Worm (Caenorhabditis elegans) whole organism, dauer: ENCODE data around the gene agxt-1.

ENCODE experiments used
- unc-62 ChIP-seq: sonication (generic microtip); optimal IDR thresholded peaks from 2 replicates; lab custom pipeline; 2017; ENCODE audit warnings: missing biosample characterization, missing genetic modification reagents, missing genetic modification characterization

agxt-1 gene

DNA sequence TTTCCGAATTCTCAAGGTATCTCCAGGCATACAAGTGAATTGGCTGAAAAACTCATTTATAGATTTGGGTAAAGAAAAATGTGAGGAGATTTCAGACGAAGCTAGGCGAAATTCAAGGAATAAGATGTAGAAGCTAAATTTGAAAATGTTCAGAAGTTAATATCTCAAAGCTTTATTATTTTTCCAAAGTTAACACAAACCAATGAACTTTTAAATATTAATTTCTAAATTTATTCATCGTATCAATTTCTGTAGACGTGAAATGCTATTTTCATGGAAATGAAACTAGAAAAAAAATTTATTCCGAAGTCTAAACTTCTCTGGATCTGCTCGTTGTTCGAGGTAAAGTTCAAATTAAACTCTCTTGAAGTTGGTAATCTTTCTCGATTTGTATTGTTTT, at the start of gene agxt-1:
TSS of gene agxt-1 (plus strand) at position 301 of the 400 bp plus-strand sequence.
- no peak for TF ChIP-seq unc-62 (GFP tag; lab: Kevin White, UChicago)

DNA sequence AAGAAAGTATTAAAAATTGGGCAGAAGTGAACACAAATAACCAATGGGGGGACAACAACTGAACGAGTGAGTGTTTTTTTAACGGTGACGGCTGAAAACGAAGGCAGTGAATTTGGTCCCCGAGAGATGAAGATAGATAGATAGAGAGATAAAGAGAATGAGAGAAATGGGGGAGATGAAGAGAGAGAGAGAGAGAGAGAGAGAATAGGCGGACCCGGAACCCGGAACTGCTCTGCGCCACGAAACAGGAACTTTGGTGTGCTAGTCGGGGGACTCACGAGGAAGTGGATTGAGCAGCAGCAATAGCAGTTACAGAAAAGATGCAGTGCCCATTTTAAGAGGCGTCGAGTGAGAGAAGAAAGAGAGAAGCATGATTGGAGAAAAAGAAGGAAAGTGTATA, 49.0 kb upstream of the agxt-1 start:
- TF ChIP-seq unc-62 (GFP tag; lab: Kevin White, UChicago), result no peak

DNA sequence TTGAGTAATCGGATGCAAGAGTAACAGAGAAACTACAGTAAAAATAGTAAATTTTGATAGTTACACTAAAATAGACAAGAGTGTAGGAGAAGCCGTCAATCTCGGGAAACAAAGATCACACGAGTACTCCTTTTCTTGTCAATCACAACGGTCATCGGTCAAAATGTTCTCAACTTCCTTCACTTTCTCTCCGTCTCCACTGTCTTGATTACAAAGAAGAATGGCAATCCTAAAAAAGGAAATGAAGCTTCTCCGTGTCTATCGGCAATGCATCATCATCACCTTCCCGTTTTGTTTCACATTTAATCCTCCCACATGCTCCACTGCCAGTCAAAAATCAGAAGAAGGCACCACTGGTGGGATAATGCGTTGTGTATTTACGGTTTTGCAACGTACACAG, 45.7 kb upstream of the agxt-1 start:
- no peak for TF ChIP-seq unc-62 (GFP tag; lab: Kevin White, UChicago)

DNA sequence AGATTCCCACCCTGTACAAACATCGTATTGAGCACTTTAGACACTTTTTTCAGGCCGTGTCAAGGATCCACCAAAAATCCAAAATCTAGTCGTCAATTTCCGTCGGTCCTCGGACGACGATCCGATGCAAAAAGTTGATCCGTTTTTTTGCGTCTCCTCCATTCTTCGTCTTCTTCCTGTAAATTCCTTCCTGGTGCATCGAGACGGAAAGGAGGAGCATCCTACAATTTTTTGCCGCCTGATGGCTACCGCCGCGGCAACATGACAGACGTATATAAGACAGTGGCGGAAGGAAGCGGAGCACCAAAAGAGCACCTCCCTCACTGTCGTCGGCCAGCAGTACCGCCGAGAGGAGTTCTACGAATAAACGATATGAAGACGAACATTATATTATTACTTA, 44.6 kb upstream of the agxt-1 start, which contains the start of gene appg-2:
TSS of gene appg-2 (plus strand) at position 301 of the 400 bp plus-strand sequence.
- no peak for TF ChIP-seq unc-62 (GFP tag; lab: Kevin White, UChicago)

DNA sequence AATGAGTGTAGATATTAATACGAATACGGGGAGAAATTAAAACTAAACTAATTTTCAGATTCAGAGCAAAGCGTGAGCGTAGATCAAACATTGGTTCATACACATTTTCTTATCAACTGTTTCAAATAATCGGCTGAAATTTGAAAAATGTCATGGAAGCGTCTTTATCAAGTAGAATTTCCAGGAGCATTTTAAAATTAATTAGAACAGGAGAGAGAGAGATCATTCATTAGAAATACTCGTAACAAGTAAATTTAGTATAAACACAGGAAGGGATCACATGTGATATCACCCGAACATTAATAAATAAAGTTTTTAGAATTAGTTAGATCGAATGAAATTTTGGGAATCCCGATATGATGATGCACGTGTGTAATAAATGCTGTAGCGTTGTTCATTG, 38.5 kb upstream of the agxt-1 start, which contains the start of gene pho-13:
TSS of gene pho-13 (minus strand) at position 101 of the 400 bp plus-strand sequence.
- TF ChIP-seq unc-62 (GFP tag; lab: Kevin White, UChicago), result no peak

DNA sequence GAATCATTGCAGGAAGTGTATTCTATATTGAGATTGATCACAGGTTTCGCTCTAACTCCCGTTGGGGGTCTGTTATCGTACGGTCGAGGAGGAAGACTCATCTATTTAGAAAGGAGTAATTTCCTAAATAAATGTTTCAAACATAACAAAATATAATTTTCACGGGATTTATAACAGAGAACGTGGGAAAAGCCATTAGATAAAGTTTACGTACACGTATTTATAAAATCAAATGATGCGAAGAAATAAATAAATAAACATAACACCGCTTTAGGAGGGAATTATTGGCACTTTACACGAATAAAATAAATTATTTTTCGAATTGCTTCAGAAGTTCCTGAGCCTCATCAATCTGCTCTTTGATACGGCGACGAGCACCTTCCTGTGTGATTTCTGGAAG, 36.9 kb upstream of the agxt-1 start, which contains the start of gene F07H5.10:
TSS of gene F07H5.10 (minus strand) at position 101 of the 400 bp plus-strand sequence.
- no peak for TF ChIP-seq unc-62 (GFP tag; lab: Kevin White, UChicago)

DNA sequence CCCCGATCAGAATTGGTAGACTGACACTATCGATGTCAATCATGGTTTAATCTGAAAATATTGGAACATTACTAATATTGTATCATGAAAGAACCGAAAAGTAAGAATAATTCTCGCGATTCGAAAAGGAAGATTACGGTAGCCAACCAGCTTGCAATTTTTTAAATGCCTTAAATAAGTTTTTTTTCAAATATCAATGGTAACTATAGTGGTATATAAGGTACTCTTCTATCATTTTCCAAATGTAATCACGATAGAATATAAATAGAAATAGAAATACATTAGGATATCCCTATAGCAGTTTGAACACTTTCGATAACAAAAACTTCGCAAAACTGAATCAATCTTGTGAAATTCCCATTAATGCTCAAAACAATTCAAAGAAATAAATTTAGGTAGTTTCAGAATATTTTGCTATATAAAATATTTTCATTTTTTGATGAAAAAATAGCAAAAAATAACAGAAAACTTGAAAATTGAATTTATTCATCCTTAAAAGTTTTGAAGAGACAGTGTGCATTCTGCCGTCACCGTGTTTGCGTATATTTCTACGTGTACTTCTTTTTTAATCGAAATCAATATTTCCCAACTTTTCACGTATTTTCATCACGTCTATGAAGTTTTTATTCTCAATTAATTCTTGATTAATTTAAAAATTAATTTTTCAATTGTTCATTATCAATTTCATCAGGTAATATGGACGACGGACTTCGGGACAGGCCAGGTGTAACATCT, 34.6 kb upstream of the agxt-1 start, which contains the start of the genes F46C5.9 and rer-1:
TSS of gene F46C5.9 (minus strand) at position 51 of the 735 bp plus-strand sequence.
TSS of gene rer-1 (plus strand) at position 692 of the 735 bp plus-strand sequence.
- TF ChIP-seq unc-62 (GFP tag; lab: Kevin White, UChicago), result no peak

DNA sequence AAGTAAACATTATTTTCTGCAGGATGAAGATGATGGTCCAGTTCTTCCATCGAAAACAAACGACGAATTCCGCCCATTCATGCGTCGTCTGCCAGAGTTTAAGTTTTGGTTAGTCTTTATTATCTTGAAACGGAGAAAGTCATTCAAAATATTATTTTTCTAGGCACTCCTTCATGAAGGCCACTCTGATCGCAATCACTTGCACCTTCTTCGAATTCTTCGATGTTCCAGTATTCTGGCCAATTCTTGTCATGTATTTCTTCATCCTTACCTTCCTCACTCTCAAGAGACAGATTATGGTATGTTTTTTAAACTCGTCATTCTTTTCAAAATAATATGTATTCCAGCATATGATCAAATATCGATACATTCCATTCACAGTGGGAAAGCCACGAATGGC, 33.6 kb upstream of the agxt-1 start:
- TF ChIP-seq unc-62 (GFP tag; lab: Kevin White, UChicago), result no peak

DNA sequence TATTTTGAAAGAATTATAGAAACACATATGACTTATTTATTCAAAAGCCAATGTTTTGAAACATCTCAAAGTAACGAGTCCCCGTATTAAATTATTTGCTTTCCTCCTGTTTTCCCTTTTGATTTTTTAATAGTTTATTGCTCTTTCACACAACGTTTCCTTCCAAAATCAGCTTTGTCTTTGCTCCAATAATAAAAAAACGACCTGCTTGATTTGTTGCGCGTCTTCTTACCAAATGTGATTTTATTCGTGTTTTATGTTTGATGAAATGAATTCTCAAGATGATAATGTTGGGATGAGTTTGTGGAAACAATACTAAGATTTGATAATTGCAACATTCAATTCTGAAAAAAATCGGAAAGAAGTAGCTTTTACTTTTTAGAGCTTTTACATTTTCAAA, 33.1 kb upstream of the agxt-1 start:
- TF ChIP-seq unc-62 (GFP tag; lab: Kevin White, UChicago), result no peak

DNA sequence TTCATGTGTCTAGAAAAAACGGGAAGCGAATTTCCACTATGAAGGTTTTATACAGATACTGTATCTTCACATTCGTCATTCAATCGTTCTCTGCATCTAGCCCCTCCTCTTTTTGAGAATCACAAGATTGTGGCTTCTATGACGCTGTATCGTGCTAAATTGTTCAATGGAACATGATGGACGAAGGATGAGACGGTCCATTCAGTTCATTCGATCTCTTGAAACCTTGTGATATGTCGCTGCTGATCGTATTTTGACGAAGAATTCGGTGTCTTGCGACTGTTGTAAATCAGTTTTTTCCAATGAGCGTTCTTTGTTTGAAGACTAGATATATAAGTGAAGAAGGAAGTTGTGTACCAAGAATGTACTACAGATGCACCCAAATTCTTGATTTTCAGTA, 31.7 kb upstream of the agxt-1 start:
- TF ChIP-seq unc-62 (GFP tag; lab: Kevin White, UChicago), result no peak

DNA sequence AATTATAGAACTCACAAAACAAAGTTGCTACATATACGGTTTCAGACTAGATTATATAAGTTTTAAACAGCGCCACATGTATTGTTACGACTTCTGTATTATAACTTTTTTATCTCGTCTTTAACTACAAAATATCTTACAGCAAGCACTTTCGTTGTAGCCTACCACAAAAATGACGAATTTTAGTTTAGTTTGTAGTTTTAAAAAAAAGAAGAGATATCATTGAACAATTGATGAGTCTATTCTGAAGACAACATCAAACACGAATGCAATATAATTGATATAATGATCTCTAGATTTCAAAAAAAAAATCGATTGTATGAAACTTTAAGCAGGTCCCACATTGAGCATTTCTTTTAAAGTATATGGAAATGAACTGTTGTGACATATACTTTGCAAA, 31.2 kb upstream of the agxt-1 start:
- TF ChIP-seq unc-62 (GFP tag; lab: Kevin White, UChicago), result no peak

DNA sequence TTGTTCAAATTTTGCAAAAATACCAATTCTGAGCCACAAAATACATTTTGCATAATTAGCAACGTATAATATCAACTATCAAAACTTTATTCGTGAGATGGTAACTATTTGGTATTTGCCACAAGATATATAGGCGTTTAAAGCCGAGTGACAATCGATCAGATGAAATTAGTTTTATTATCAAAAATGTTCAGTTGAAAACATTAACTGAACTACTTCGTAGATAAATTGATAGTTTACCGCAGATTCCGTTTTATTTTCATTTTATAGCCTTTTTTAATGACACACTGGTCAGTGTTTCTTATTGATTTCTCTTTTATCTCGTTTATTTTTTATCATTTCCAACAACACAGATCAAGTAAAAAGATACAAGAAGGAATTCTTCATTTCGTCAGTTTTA, 28.2 kb upstream of the agxt-1 start:
- no peak for TF ChIP-seq unc-62 (GFP tag; lab: Kevin White, UChicago)

DNA sequence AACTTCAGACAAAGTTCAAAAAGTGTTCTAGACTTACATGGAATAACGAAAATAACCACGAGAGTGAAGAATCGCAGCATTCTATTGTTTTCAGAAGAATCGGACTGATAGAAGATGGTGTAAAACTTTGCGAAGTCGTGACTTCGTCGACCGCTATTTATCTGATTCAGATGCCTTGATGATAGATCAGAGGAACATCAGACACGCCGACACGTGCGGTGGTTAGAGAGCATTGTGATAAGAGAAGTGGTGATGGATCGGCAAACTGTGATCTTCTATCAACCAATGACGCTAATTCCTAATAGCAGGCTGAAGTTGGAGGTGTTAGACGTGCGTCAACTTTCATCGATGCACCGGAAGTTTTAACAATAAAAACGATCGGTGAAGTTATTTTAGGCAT, 27.1 kb upstream of the agxt-1 start:
- TF ChIP-seq unc-62 (GFP tag; lab: Kevin White, UChicago), result no peak

DNA sequence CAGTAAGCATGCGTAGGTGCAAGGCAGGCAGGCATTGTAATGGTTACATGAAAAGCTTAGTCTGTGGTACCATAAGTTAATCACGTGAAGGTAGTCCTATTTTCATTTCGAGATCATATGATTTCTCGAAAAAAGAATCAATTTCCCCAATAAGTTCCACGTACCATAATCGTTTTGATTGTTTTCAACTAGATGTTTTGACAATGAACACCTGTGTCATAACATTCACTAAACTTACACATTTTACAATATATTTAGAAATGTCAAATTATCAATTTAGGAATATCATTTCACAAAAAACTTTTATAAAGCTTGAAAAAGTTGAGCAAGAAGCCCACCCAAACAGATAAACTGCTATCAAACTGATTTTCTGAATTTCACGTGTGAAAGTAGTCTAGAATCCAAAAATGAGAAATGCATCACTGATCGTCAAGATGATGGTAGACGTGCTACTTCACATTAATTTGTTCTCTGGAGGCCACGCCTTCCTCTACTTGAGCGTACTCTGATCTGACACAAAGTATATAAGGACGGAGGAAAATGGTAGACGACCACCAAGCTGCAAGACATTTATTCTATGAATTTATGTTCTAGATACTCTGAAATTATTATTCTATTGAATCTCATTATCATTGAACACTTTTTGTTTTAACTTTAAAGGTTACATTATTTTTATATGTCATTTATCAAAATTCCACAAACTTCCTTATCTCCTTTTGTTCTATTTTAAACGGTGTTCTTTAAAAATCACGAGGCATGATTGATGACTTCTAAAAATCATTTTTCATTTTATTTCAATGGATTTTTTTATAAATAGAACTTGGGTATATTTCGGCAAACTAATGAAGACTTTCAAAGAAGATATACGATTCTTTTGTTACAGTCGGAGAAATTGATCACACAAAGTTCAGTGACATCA, 26.2 kb upstream of the agxt-1 start, which contains the start of gene F46C5.10:
TSS of gene F46C5.10 (minus strand) at position 51 of the 919 bp plus-strand sequence.
- TF ChIP-seq unc-62 (GFP tag; lab: Kevin White, UChicago), result no peak

DNA sequence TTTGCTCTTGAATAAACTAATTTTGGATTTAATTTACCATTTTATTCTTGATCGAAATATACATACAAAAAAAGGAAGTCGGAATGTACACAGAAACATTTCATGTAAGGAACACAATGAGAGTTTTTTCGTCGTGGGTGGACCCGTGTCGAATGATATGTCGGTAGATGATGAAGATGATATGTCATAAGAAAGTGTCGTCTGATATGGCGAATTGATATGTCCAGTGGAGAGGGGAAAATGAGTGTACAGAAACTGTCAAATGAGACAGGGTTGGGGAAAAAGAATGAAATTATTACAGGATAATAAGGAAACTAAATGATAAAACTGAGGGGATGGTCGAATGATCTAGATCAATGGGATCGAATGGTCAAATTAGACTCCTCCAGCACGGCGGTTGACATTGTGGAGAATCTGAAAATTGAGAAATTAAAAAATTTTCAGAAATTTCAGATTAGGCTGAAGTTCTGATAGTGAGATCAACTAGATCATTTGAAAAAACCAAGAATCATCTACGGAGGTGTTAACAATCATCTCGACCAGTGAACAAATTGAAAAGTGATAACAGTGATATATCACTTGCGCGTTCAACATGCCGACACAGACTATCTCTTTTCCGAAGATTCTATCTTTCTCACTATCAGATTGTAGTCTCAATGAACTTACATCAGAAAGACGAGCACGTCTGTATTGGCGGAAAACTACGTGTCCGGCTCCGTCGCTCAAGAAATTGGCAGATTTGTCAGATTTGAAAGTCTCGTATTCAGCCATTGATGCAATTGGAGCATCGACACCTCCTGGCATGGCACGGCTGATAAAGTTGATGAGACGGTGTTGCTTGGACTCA, 25.0 kb upstream of the agxt-1 start:
- TF ChIP-seq unc-62 (GFP tag; lab: Kevin White, UChicago), result no peak
